Worm (Caenorhabditis elegans) whole organism, late embryonic: ENCODE measurements around the gene srh-148.

Source experiments
- C38D4.7 ChIP-seq: fragments of 200-800 bp; sonication (Bioruptor generic); optimal IDR thresholded peaks from 2 replicates; lab custom pipeline; 2018; ENCODE audit warnings: mild to moderate bottlenecking, missing genetic modification characterization, moderate library complexity, missing compliant biosample characterization
- F13H6.1 ChIP-seq: sonication (generic microtip); optimal IDR thresholded peaks from 2 replicates; lab custom pipeline; 2016; ENCODE audit warnings: missing genetic modification characterization, missing compliant biosample characterization
- K02D7.2 ChIP-seq: sonication (generic microtip); optimal IDR thresholded peaks from 2 replicates; lab custom pipeline; 2017; ENCODE audit warnings: mild to moderate bottlenecking, missing genetic modification characterization, missing compliant biosample characterization
- T23F11.4 ChIP-seq: fragments of 200-800 bp; sonication (Bioruptor generic); optimal IDR thresholded peaks from 2 replicates; lab custom pipeline; 2018; ENCODE audit warnings: mild to moderate bottlenecking, missing genetic modification characterization, missing compliant biosample characterization
- ahr-1 ChIP-seq: sonication (generic microtip); optimal IDR thresholded peaks from 2 replicates; lab custom pipeline; 2016; ENCODE audit warnings: missing genetic modification characterization, missing compliant biosample characterization
- ceh-18 ChIP-seq: sonication (generic microtip); optimal IDR thresholded peaks from 2 replicates; lab custom pipeline; 2016; ENCODE audit warnings: missing genetic modification characterization, missing compliant biosample characterization
- ceh-2 ChIP-seq: sonication (generic microtip); optimal IDR thresholded peaks from 2 replicates; lab custom pipeline; 2016; ENCODE audit warnings: missing genotype, missing genetic modification characterization, missing compliant biosample characterization
- ceh-22 ChIP-seq: sonication (generic microtip); optimal IDR thresholded peaks from 2 replicates; lab custom pipeline; 2017; ENCODE audit warnings: missing biosample characterization, missing genetic modification characterization
- ceh-24 ChIP-seq: sonication (generic microtip); optimal IDR thresholded peaks from 2 replicates; lab custom pipeline; 2016; ENCODE audit warnings: mild to moderate bottlenecking, missing genetic modification characterization, missing compliant biosample characterization
- ceh-30 ChIP-seq: fragments of 150-350 bp; optimal IDR thresholded peaks from 2 replicates; lab custom pipeline; 2014; ENCODE audit warnings: missing biosample characterization, missing genetic modification characterization
- ceh-31 ChIP-seq: sonication (generic microtip); optimal IDR thresholded peaks from 2 replicates; lab custom pipeline; 2016; ENCODE audit warnings: missing genetic modification characterization, missing compliant biosample characterization
- ceh-48 ChIP-seq: sonication (generic microtip); optimal IDR thresholded peaks from 2 replicates; lab custom pipeline; 2016; ENCODE audit warnings: missing genetic modification characterization, inconsistent platforms, missing compliant biosample characterization
- ceh-6 ChIP-seq: fragments of 200-800 bp; sonication (Bioruptor generic); optimal IDR thresholded peaks from 2 replicates; lab custom pipeline; 2018; ENCODE audit warnings: mild to moderate bottlenecking, missing genetic modification characterization, missing compliant biosample characterization
- ceh-9 ChIP-seq: sonication (generic microtip); optimal IDR thresholded peaks from 2 replicates; lab custom pipeline; 2016; ENCODE audit warnings: mild to moderate bottlenecking, missing genetic modification characterization, inconsistent platforms, missing compliant biosample characterization
- che-1 ChIP-seq: sonication (generic microtip); optimal IDR thresholded peaks from 2 replicates; lab custom pipeline; 2016; ENCODE audit warnings: mild to moderate bottlenecking, missing genetic modification characterization, missing compliant biosample characterization
- dmd-4 ChIP-seq: sonication (generic microtip); optimal IDR thresholded peaks from 2 replicates; lab custom pipeline; 2016; ENCODE audit warnings: borderline replicate concordance, missing genetic modification characterization, missing compliant biosample characterization
- elt-4 ChIP-seq: sonication (generic microtip); optimal IDR thresholded peaks from 2 replicates; lab custom pipeline; 2016; ENCODE audit warnings: missing genetic modification characterization, missing compliant biosample characterization
- ets-4 ChIP-seq: sonication (generic microtip); optimal IDR thresholded peaks from 2 replicates; lab custom pipeline; 2016; ENCODE audit warnings: missing genetic modification characterization, missing compliant biosample characterization
- eyg-1 ChIP-seq: sonication (generic microtip); optimal IDR thresholded peaks from 2 replicates; lab custom pipeline; 2016; ENCODE audit warnings: missing genotype, missing genetic modification characterization, missing compliant biosample characterization
- fkh-10 ChIP-seq: fragments of 150-350 bp; optimal IDR thresholded peaks from 2 replicates; lab custom pipeline; 2014; ENCODE audit warnings: missing biosample characterization, missing genetic modification reagents, missing genetic modification characterization
- gmeb-2 ChIP-seq: sonication (generic microtip); optimal IDR thresholded peaks from 2 replicates; lab custom pipeline; 2016; ENCODE audit warnings: missing genetic modification characterization, inconsistent platforms, missing compliant biosample characterization
- hlh-13 ChIP-seq: fragments of 200-800 bp; sonication (Bioruptor generic); optimal IDR thresholded peaks from 2 replicates; lab custom pipeline; 2018; ENCODE audit warnings: mild to moderate bottlenecking, missing genetic modification characterization, missing compliant biosample characterization
- hlh-30 ChIP-seq: sonication (generic microtip); optimal IDR thresholded peaks from 2 replicates; lab custom pipeline; 2017; ENCODE audit warnings: antibody characterized with exemption, missing genetic modification characterization, missing compliant biosample characterization; ENCODE audit not compliant: insufficient read depth
- hlh-6 ChIP-seq: sonication (generic microtip); optimal IDR thresholded peaks from 2 replicates; lab custom pipeline; 2016; ENCODE audit warnings: missing genotype, missing genetic modification characterization, missing compliant biosample characterization
- nhr-11 ChIP-seq: fragments of 150-350 bp; optimal IDR thresholded peaks from 2 replicates; lab custom pipeline; 2014; ENCODE audit warnings: missing biosample characterization, missing genetic modification characterization
- npax-4 ChIP-seq: sonication (generic microtip); optimal IDR thresholded peaks from 2 replicates; lab custom pipeline; 2016; ENCODE audit warnings: missing genetic modification characterization, missing compliant biosample characterization
- pat-9 ChIP-seq: fragments of 200-800 bp; sonication (Bioruptor generic); optimal IDR thresholded peaks from 2 replicates; lab custom pipeline; 2018; ENCODE audit warnings: mild to moderate bottlenecking, missing genetic modification characterization, moderate library complexity, missing compliant biosample characterization
- pqm-1 ChIP-seq: sonication (generic microtip); optimal IDR thresholded peaks from 2 replicates; lab custom pipeline; 2016; ENCODE audit warnings: missing genetic modification characterization, missing compliant biosample characterization
- pros-1 ChIP-seq: fragments of 150-350 bp; optimal IDR thresholded peaks from 2 replicates; lab custom pipeline; 2014; ENCODE audit warnings: missing biosample characterization, missing genetic modification reagents, missing genetic modification characterization
- ref-2 ChIP-seq: sonication (generic microtip); optimal IDR thresholded peaks from 2 replicates; lab custom pipeline; 2016; ENCODE audit warnings: missing genetic modification characterization, missing compliant biosample characterization
- sox-4 ChIP-seq: sonication (generic microtip); optimal IDR thresholded peaks from 2 replicates; lab custom pipeline; 2017; ENCODE audit warnings: mild to moderate bottlenecking, missing genetic modification characterization, inconsistent platforms, missing compliant biosample characterization
- syd-9 ChIP-seq: sonication (generic microtip); optimal IDR thresholded peaks from 2 replicates; lab custom pipeline; 2016; ENCODE audit warnings: mild to moderate bottlenecking, missing genetic modification characterization, moderate library complexity, missing compliant biosample characterization
- tbx-2 ChIP-seq: sonication (generic microtip); optimal IDR thresholded peaks from 2 replicates; lab custom pipeline; 2016; ENCODE audit warnings: missing genetic modification characterization, missing compliant biosample characterization
- tbx-7 ChIP-seq: sonication (generic microtip); optimal IDR thresholded peaks from 2 replicates; lab custom pipeline; 2016; ENCODE audit warnings: missing genotype, missing genetic modification characterization, missing compliant biosample characterization
- ttx-3 ChIP-seq: sonication (generic microtip); optimal IDR thresholded peaks from 2 replicates; lab custom pipeline; 2016; ENCODE audit warnings: missing genetic modification reagents, missing genetic modification characterization, missing compliant biosample characterization
- unc-55 ChIP-seq: sonication (generic microtip); optimal IDR thresholded peaks from 2 replicates; lab custom pipeline; 2017; ENCODE audit warnings: missing biosample characterization, missing genetic modification reagents, missing genetic modification characterization
- ztf-16 ChIP-seq: sonication (generic microtip); optimal IDR thresholded peaks from 2 replicates; lab custom pipeline; 2017; ENCODE audit warnings: missing genetic modification characterization, missing compliant biosample characterization

Gene srh-148

ce11 chrV:15824866-15825265 lies 33.3 kb downstream of the srh-148 start, which contains the start of gene srbc-50:
srbc-50 (minus strand) TSS chrV:15824966.
- TF ChIP-seq K02D7.2 = no peak
- TF ChIP-seq ceh-24 (tag; lab: Kevin White, UChicago) = no peak
- no peak for TF ChIP-seq ceh-6 (GFP tag; lab: Kevin White, UChicago)
- no peak for TF ChIP-seq ztf-16
- TF ChIP-seq, all 69 proteins: peak for 0

DNA sequence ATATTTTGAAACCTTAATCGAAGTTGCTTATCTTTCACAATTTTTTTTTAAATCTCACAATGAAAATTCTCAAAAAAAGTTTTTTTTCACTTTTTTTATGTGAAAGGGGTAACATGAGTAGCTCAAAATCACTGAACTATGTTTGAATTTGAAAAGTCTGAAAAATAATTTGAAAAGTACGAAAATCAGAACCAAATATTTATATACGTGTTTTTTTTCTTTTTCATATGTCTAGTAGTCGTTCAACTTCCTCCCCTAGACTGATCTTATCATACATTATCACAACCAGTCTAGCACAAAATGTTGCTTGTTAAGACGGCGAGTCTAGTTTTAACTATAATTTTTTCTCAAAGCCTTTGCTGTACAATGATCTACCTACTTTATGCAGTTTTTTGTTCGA lies 36.8 kb downstream of the srh-148 start, which contains the start of gene srbc-49:
Gene srbc-49, plus strand, starts transcription at position 301 of the 400 bp plus-strand sequence.
- no peak for TF ChIP-seq ref-2 (tag; lab: Kevin White, UChicago)
- no peak for TF ChIP-seq syd-9 (tag; lab: Kevin White, UChicago)
- no peak for TF ChIP-seq ceh-48 (tag; lab: Kevin White, UChicago)
- no peak for TF ChIP-seq eyg-1 (tag; lab: Kevin White, UChicago)
- no peak for TF ChIP-seq ceh-31
- TF ChIP-seq ets-4 (tag; lab: Kevin White, UChicago) = no peak
- TF ChIP-seq npax-4 (tag; lab: Kevin White, UChicago) = no peak
- no peak for TF ChIP-seq nhr-11 (tag; lab: Kevin White, UChicago)
- no peak for TF ChIP-seq pros-1 (tag; lab: Kevin White, UChicago)
- no peak for TF ChIP-seq gmeb-2 (tag; lab: Kevin White, UChicago)
- no peak for TF ChIP-seq tbx-2 (tag; lab: Kevin White, UChicago)
- TF ChIP-seq, all 69 proteins: peak for 0

DNA sequence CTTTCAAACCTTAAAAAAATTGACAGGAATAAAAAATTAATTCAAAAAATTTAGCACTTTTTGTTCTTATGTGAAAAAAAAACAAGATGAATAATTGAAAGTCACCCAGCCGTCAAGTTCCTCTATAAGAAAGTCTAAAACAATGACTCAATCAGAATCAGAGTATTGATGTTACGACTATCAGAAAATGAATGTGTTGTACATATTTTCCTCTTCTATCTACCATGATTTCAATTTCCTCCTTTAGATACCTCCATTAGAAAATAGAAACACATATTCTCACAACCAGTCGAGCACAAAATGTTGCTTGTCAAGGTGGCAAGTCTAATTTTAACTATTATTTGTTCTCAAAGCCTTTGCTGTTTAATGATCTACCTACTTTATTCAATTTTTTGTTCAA lies 38.2 kb downstream of the srh-148 start, which contains the start of gene srbc-48:
Gene srbc-48, plus strand, starts transcription at position 301 of the 400 bp plus-strand sequence.
- TF ChIP-seq pqm-1 (tag; lab: Kevin White, UChicago) (no peak), ztf-16 (no peak), ceh-31 (no peak), tbx-7 (no peak), ahr-1 (tag; lab: Kevin White, UChicago) (no peak), C38D4.7 (GFP tag; lab: Kevin White, UChicago) (no peak), unc-55 (GFP tag; lab: Kevin White, UChicago) (no peak), dmd-4 (tag; lab: Kevin White, UChicago) (no peak), hlh-30 (tag; lab: Kevin White, UChicago) (no peak), ceh-30 (tag; lab: Kevin White, UChicago) (no peak), sox-4 (tag; lab: Kevin White, UChicago) (no peak), fkh-10 (GFP tag; lab: Kevin White, UChicago) (no peak), ceh-2 (tag; lab: Kevin White, UChicago) (no peak), tbx-2 (tag; lab: Kevin White, UChicago) (no peak), hlh-6 (tag; lab: Kevin White, UChicago) (no peak), npax-4 (tag; lab: Kevin White, UChicago) (no peak), pros-1 (tag; lab: Kevin White, UChicago) (no peak), ref-2 (tag; lab: Kevin White, UChicago) (no peak), elt-4 (no peak), ceh-9 (tag; lab: Kevin White, UChicago) (no peak)

DNA sequence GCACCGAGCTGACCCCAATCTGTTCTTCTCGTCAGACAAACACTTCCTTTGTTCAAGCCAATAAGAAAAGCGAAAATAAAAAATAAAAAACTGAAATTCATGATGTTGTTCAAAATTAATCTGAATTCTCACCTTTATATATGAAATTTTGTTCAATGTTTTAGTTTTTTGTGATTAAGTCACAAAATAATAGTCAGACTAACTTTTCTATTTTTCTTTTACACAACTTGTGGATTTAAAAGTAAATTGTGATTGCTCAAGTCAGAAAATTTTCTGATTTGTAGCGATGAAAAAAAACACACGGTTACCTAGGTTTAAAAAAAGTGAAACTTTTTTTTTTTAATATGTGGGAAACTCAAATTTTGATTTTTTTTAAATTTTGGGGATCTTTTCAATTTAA lies 40.4 kb downstream of the srh-148 start, which contains the start of gene abf-3:
Gene abf-3, minus strand, starts transcription at position 101 of the 400 bp plus-strand sequence.
- TF ChIP-seq ahr-1 (tag; lab: Kevin White, UChicago) = no peak
- no peak for TF ChIP-seq nhr-11 (tag; lab: Kevin White, UChicago)
- TF ChIP-seq che-1 (tag; lab: Kevin White, UChicago) = no peak
- TF ChIP-seq tbx-2 (tag; lab: Kevin White, UChicago) = no peak
- TF ChIP-seq ceh-18 (tag; lab: Kevin White, UChicago) = no peak
- TF ChIP-seq ceh-2 (tag; lab: Kevin White, UChicago) = no peak
- TF ChIP-seq pat-9 (tag; lab: Kevin White, UChicago) = no peak
- TF ChIP-seq K02D7.2 = no peak
- TF ChIP-seq syd-9 (tag; lab: Kevin White, UChicago) = no peak
- TF ChIP-seq hlh-13 (GFP tag; lab: Kevin White, UChicago) = no peak
- TF ChIP-seq ttx-3 (tag; lab: Kevin White, UChicago) = no peak
- no peak for TF ChIP-seq F13H6.1 (tag; lab: Kevin White, UChicago)
- TF ChIP-seq ceh-22 = no peak
- TF ChIP-seq sox-4 (tag; lab: Kevin White, UChicago) = no peak
- TF ChIP-seq T23F11.4 (GFP tag; lab: Kevin White, UChicago) = no peak
